Worm (Caenorhabditis elegans): ENCODE data around the gene F53C11.5.

F53C11.5 gene

DNA sequence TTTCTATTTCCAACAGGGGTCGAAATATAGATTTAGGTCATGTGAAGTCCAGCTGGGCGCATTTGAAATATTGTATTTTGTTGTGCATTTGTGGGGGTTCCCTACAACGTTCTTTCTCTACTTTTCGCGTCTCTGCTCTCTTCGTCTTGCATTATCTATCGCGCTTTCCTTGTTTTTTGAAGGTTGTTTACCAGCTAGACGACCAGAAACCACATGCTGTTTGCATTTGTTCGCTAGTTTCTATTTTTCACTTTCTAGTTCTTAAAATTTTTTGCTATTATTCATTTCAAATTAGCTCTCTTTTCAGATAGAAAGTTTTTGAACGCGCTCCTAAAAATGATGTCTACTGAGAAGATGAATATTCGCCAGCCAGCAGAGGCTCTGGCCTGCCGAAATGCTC, 52.1 kb downstream of the F53C11.5 start, which contains the start of gene F55B12.10:
TSS of gene F55B12.10 (plus strand) at position 301 of the 400 bp plus-strand sequence.
- TF ChIP-seq cog-1 (tag; optimal IDR thresholded peaks at IDR 0.05) (no peak), klf-2 (GFP tag; conservative IDR thresholded peaks at IDR 0.05) (no peak), flt-1 (GFP tag; IDR thresholded peaks at IDR 0.05) (no peak), med-1 (GFP tag; optimal IDR thresholded peaks at IDR 0.05; ENCODE audit: insufficient read depth) (no peak), tab-1 (GFP tag; IDR thresholded peaks at IDR 0.05) (no peak)

DNA sequence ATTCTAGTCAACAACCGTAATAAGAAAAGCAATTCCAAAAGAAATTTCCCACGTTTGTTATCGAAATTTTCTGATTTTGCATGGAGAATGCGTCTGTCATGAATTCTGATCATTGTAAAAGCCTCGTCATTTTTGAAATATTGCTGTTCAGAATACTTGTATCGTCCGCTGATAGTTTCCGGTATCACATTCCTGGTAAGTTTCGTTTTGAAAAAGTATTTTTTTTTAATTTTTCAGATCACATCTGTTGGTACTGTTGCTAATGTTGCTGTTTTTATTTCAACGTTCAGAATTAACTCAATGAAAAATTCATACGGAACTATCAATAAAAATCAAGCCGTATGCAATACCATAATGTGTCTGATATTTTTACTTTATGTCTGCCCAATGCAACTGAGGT, 53.6 kb downstream of the F53C11.5 start, which contains the start of gene srx-17:
TSS of gene srx-17 (plus strand) at position 301 of the 400 bp plus-strand sequence.
- TF ChIP-seq cog-1 (tag; optimal IDR thresholded peaks at IDR 0.05) (no peak), klf-2 (GFP tag; conservative IDR thresholded peaks at IDR 0.05) (no peak), flt-1 (GFP tag; IDR thresholded peaks at IDR 0.05) (no peak), tab-1 (GFP tag; IDR thresholded peaks at IDR 0.05) (no peak), ref-1 (GFP tag; conservative IDR thresholded peaks at IDR 0.05) (no peak), med-1 (GFP tag; optimal IDR thresholded peaks at IDR 0.05; ENCODE audit: insufficient read depth) (no peak), T22C8.4 (GFP tag; IDR thresholded peaks at IDR 0.05) (no peak), ztf-23 (GFP tag; IDR thresholded peaks at IDR 0.05) (no peak), ztf-29 (GFP tag; IDR thresholded peaks at IDR 0.05) (no peak)

DNA sequence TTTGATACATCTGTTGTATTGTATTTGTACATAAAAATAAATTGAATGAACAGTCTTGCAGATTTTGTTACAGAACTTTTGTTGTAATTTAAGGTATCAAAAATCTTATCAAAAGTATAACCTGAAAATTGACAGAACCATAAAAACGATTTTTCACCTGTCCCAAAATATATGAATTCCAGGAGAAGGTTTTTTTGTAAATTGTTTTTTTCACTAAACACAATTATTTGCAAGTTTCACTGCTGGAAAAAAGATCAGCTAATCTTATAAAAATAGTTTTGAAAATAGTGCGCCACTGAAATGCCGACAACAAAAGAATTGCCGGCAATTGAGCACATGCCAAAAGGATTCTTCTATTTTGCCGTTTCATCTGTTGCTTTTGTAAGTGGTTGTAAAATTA, 55.8 kb downstream of the F53C11.5 start, which contains the start of gene srx-130:
TSS of gene srx-130 (plus strand) at position 301 of the 400 bp plus-strand sequence.
- no peak for TF ChIP-seq T22C8.4 (GFP tag; IDR thresholded peaks at IDR 0.05)
- no peak for TF ChIP-seq ref-1 (GFP tag; conservative IDR thresholded peaks at IDR 0.05)
- TF ChIP-seq flt-1 (GFP tag; IDR thresholded peaks at IDR 0.05): no peak
- no peak for TF ChIP-seq klf-2 (GFP tag; conservative IDR thresholded peaks at IDR 0.05)
- no peak for TF ChIP-seq ztf-29 (GFP tag; IDR thresholded peaks at IDR 0.05)
- TF ChIP-seq med-1 (GFP tag; optimal IDR thresholded peaks at IDR 0.05; ENCODE audit: insufficient read depth): no peak
- TF ChIP-seq ztf-23 (GFP tag; IDR thresholded peaks at IDR 0.05): no peak
- TF ChIP-seq cog-1 (tag; optimal IDR thresholded peaks at IDR 0.05): no peak
- no peak for TF ChIP-seq tab-1 (GFP tag; IDR thresholded peaks at IDR 0.05)

ce11 chrV:13845136-13845535, 57.8 kb downstream of the F53C11.5 start, which contains the start of gene srx-131:
TSS of gene srx-131 (plus strand) at chrV:13845436.
- TF ChIP-seq flt-1 (GFP tag; IDR thresholded peaks at IDR 0.05): no peak
- TF ChIP-seq tab-1 (GFP tag; IDR thresholded peaks at IDR 0.05): no peak
- no peak for TF ChIP-seq med-1 (GFP tag; optimal IDR thresholded peaks at IDR 0.05; ENCODE audit: insufficient read depth)
- TF ChIP-seq ref-1 (GFP tag; conservative IDR thresholded peaks at IDR 0.05): no peak
- no peak for TF ChIP-seq ztf-23 (GFP tag; IDR thresholded peaks at IDR 0.05)
- TF ChIP-seq T22C8.4 (GFP tag; IDR thresholded peaks at IDR 0.05): no peak
- no peak for TF ChIP-seq klf-2 (GFP tag; conservative IDR thresholded peaks at IDR 0.05)
- TF ChIP-seq ztf-29 (GFP tag; IDR thresholded peaks at IDR 0.05): no peak
- TF ChIP-seq cog-1 (tag; optimal IDR thresholded peaks at IDR 0.05): no peak
